Worm (Caenorhabditis elegans) whole organism, young adult: ENCODE results near the gene egl-18.

Source experiments
- B0336.3 ChIP-seq: fragments of 200-800 bp; sonication (Bioruptor generic); IDR thresholded peaks from 2 replicates; pipeline ENCODE4 v1.3.6; 2022; ENCODE audit warnings: missing genetic modification characterization, missing compliant biosample characterization
- athp-1 ChIP-seq: sonication (generic microtip); optimal IDR thresholded peaks from 2 replicates; lab custom pipeline; 2017; ENCODE audit warnings: mild to moderate bottlenecking, missing genetic modification characterization, missing compliant biosample characterization
- ccch-3 ChIP-seq: fragments of 200-800 bp; sonication (Bioruptor generic); optimal IDR thresholded peaks from 2 replicates; lab custom pipeline; 2018; ENCODE audit warnings: mild to moderate bottlenecking, missing genetic modification characterization, missing compliant biosample characterization
- gei-17 ChIP-seq: fragments of 200-800 bp; sonication (Bioruptor generic); optimal IDR thresholded peaks from 2 replicates; lab custom pipeline; 2018; ENCODE audit warnings: mild to moderate bottlenecking, missing genetic modification characterization, missing compliant biosample characterization
- him-1 ChIP-seq: sonication (generic microtip); optimal IDR thresholded peaks from 2 replicates; lab custom pipeline; 2016; ENCODE audit warnings: missing genotype, missing genetic modification reagents, missing genetic modification characterization, missing compliant biosample characterization
- lin-35 ChIP-seq, 3 experiments: fragments of 150-350 bp in 2 of 3; sonication (generic microtip) in 1 of 3; optimal IDR thresholded peaks; 2 replicates each; lab custom pipeline; 2014 to 2018; ENCODE audit warnings: missing biosample characterization in 3 of 3, missing genetic modification characterization in 3 of 3, missing genetic modification reagents in 3 of 3
- sea-2 ChIP-seq: fragments of 200-800 bp; sonication (Bioruptor generic); IDR thresholded peaks from 2 replicates; pipeline ENCODE4 v1.3.6; 2022; ENCODE audit warnings: missing genetic modification characterization, missing compliant biosample characterization
- tbx-9 ChIP-seq: sonication (generic microtip); optimal IDR thresholded peaks from 2 replicates; lab custom pipeline; 2016; ENCODE audit warnings: borderline replicate concordance, missing genetic modification characterization, inconsistent platforms, missing compliant biosample characterization
- unc-62 ChIP-seq: fragments of 150-350 bp; optimal IDR thresholded peaks from 2 replicates; lab custom pipeline; 2014; ENCODE audit warnings: missing biosample characterization, missing genetic modification reagents, missing genetic modification characterization
- ztf-26 ChIP-seq: sonication (generic microtip); optimal IDR thresholded peaks from 2 replicates; lab custom pipeline; 2017; ENCODE audit warnings: missing genetic modification characterization, missing compliant biosample characterization
- ztf-3 ChIP-seq: fragments of 200-800 bp; sonication (Bioruptor generic); optimal IDR thresholded peaks from 2 replicates; lab custom pipeline; 2018; ENCODE audit warnings: mild to moderate bottlenecking, missing genetic modification characterization, missing compliant biosample characterization

DNA sequence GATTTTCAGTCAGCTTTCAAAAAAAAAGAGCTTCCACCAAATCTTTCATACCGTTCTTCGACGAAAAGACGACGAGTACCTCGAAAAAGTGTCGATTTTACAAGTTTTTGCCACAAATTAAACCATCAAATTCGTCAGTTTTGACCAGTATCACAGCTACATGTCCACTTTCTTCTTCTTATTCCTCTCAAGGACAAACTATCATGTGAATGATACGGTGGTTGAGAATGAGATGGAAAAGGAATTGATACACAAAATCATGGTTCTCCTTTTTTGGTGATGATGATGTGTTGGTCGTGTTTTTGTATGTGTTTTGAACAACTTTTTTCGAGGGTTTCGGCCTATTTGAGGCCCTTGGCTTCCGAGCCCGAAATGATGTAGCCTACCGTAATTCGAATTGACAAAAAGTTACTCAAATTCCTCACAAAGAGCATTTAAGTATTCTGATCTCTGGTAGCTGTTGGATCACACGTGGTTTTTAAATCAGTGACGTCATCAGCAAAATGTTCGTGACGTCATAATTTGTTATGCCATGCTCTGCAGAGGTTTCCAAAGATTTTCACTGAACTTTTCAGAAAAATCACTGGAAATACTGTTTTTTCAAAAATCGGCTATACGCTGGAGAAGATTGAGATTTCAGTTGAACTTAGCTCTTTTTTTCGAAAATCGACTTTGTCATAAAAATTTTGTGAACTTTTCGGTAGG is 34.1 kb upstream of the egl-18 start:
- no peak for TF ChIP-seq gei-17 (GFP tag; lab: Kevin White, UChicago)
- TF ChIP-seq him-1 (tag; lab: Kevin White, UChicago) = no peak
- no peak for TF ChIP-seq unc-62 (GFP tag; lab: Kevin White, UChicago)
- no peak for TF ChIP-seq athp-1 (tag; lab: Kevin White, UChicago)
- TF ChIP-seq tbx-9 = no peak
- no peak for TF ChIP-seq ztf-3 (GFP tag; lab: Kevin White, UChicago)
- TF ChIP-seq sea-2 (GFP tag; lab: Robert Waterston, UW) = no peak
- no peak for TF ChIP-seq lin-35 (GFP tag; optimal IDR thresholded peaks at IDR 0.05; lab: Kevin White, UChicago)
- TF ChIP-seq B0336.3 (GFP tag; lab: Robert Waterston, UW) = no peak
- TF ChIP-seq ztf-26 = no peak
- no peak for TF ChIP-seq ccch-3 (GFP tag; lab: Kevin White, UChicago)
